1 fruit fly cellular context compared by ENCODE assay signal in genomic region chr2L:16325515-16326257, dm6.
TF ChIP-seq lines count a peak whose summit lies in the region.

TSS of gene cact (minus strand) at chr2L:16326207.

TF ChIP-seq in whole organism, embryonic, 481 proteins besides CTCF, POLR2A, EP300 and RAD21 (continued from another document and continues in another):
- TF ChIP-seq HLHmδ (GFP tag; optimal IDR thresholded peaks at IDR 0.05; lab: Kevin White, UChicago) (peak; percentile 72), so (GFP tag; IDR thresholded peaks at IDR 0.05; lab: Robert Waterston, UW) (peak; percentile 92), CG12219 (GFP tag; optimal IDR thresholded peaks at IDR 0.05; lab: Kevin White, UChicago) (peak; percentile 75), ken (GFP tag; IDR thresholded peaks at IDR 0.05; lab: Robert Waterston, UW) (peak; percentile 88), CG9215 (GFP tag; IDR thresholded peaks at IDR 0.05; lab: Robert Waterston, UW) (peak; percentile 85), B-H2 (GFP tag; optimal IDR thresholded peaks at IDR 0.05; lab: Kevin White, UChicago) (peak; percentile 89), E2f1 (GFP tag; IDR thresholded peaks at IDR 0.05; lab: Robert Waterston, UW) (peak; percentile 89), ATbp (GFP tag; optimal IDR thresholded peaks at IDR 0.05; lab: Kevin White, UChicago) (peak; percentile 70), CG12155 (GFP tag; optimal IDR thresholded peaks at IDR 0.05; lab: Kevin White, UChicago) (peak; percentile 95), caup (GFP tag; optimal IDR thresholded peaks at IDR 0.05; lab: Kevin White, UChicago; ENCODE audit: severe bottlenecking) (peak; percentile 89), crol (GFP tag; IDR thresholded peaks at IDR 0.05; lab: Robert Waterston, UW) (no peak; the same call in none of the 2 replicates), vfl (GFP tag; optimal IDR thresholded peaks at IDR 0.05; lab: Kevin White, UChicago) (peak; percentile 93), CG18011 (GFP tag; optimal IDR thresholded peaks at IDR 0.05; lab: Kevin White, UChicago) (peak; percentile 85), Dll (GFP tag; IDR thresholded peaks at IDR 0.05; lab: Robert Waterston, UW; ENCODE audit: partially characterized antibody) (peak; percentile 66), cas (GFP tag; IDR thresholded peaks at IDR 0.05; lab: Robert Waterston, UW) (peak; percentile 45; the same call in 1 of the 2 replicates), CG4424 (GFP tag; optimal IDR thresholded peaks at IDR 0.05; lab: Kevin White, UChicago) (peak; percentile 92), CG6765 (GFP tag; optimal IDR thresholded peaks at IDR 0.05; lab: Kevin White, UChicago) (peak; percentile 63), Lim3 (GFP tag; IDR thresholded peaks at IDR 0.05; lab: Robert Waterston, UW) (0 out of 2 replicates have a peak, but pooled peaks have one; percentile 55), kni (GFP tag; optimal IDR thresholded peaks at IDR 0.05; lab: Kevin White, UChicago) (peak; percentile 45), CG7745 (tag; optimal IDR thresholded peaks at IDR 0.05; lab: Kevin White, UChicago) (peak; percentile 15), Pdp1 (GFP tag; optimal IDR thresholded peaks at IDR 0.05; lab: Kevin White, UChicago) (peak; percentile 92 to 94), CG12071 (GFP tag; optimal IDR thresholded peaks at IDR 0.05; lab: Kevin White, UChicago) (peak; percentile 68), CG8478 (optimal IDR thresholded peaks at IDR 0.05; lab: Kevin White, UChicago) (no peak), CG15514 (GFP tag; optimal IDR thresholded peaks at IDR 0.05; lab: Kevin White, UChicago) (peak; percentile 93), Hand (GFP tag; optimal IDR thresholded peaks at IDR 0.05; lab: Kevin White, UChicago) (peak; percentile 64), CG15011 (GFP tag; optimal IDR thresholded peaks at IDR 0.05; lab: Kevin White, UChicago) (peak; percentile 85), CG1233 (GFP tag; optimal IDR thresholded peaks at IDR 0.05; lab: Kevin White, UChicago) (peak; percentile 77), ash1 (GFP tag; optimal IDR thresholded peaks at IDR 0.05; lab: Kevin White, UChicago) (no peak), Hr39 (optimal IDR thresholded peaks at IDR 0.05; lab: Kevin White, UChicago) (no peak), ham (GFP tag; IDR thresholded peaks at IDR 0.05; lab: Robert Waterston, UW) (peak; percentile 65; the same call in 1 of the 2 replicates), Dip3 (GFP tag; optimal IDR thresholded peaks at IDR 0.05; lab: Kevin White, UChicago) (peak; percentile 94), CG7786 (GFP tag; optimal IDR thresholded peaks at IDR 0.05; lab: Kevin White, UChicago) (peak; percentile 95), CG4282 (GFP tag; optimal IDR thresholded peaks at IDR 0.05; lab: Kevin White, UChicago) (peak; percentile 79), CG18619 (GFP tag; optimal IDR thresholded peaks at IDR 0.05; lab: Kevin White, UChicago) (peak; percentile 90), HLH3B (GFP tag; IDR thresholded peaks at IDR 0.05; lab: Robert Waterston, UW) (peak; percentile 89), CG7987 (GFP tag; optimal IDR thresholded peaks at IDR 0.05; lab: Kevin White, UChicago) (peak; percentile 62), lilli (GFP tag; optimal IDR thresholded peaks at IDR 0.05; lab: Kevin White, UChicago) (peak; percentile 97), CG10431 (GFP tag; optimal IDR thresholded peaks at IDR 0.05; lab: Kevin White, UChicago) (peak; percentile 61), CG13424 (tag; optimal IDR thresholded peaks at IDR 0.05; lab: Kevin White, UChicago) (peak; percentile 92), CG18262 (tag; optimal IDR thresholded peaks at IDR 0.05; lab: Kevin White, UChicago) (peak; percentile 94), CG17361 (GFP tag; IDR thresholded peaks at IDR 0.05; lab: Robert Waterston, UW) (peak; percentile 93), Ssrp (tag; optimal IDR thresholded peaks at IDR 0.05; lab: Kevin White, UChicago) (peak; percentile 91), her (GFP tag; optimal IDR thresholded peaks at IDR 0.05; lab: Kevin White, UChicago) (peak; percentile 90), ro (GFP tag; IDR thresholded peaks at IDR 0.05; lab: Robert Waterston, UW) (peak; percentile 80), dimm (GFP tag; IDR thresholded peaks at IDR 0.05; lab: Robert Waterston, UW) (no peak), unc-4 (GFP tag; IDR thresholded peaks at IDR 0.05; lab: Robert Waterston, UW; ENCODE audit: partially characterized antibody) (peak; percentile 63), cg (GFP tag; optimal IDR thresholded peaks at IDR 0.05; lab: Kevin White, UChicago) (peak; percentile 84), CG3995 (GFP tag; optimal IDR thresholded peaks at IDR 0.05; lab: Kevin White, UChicago) (peak; percentile 56), gce (GFP tag; IDR thresholded peaks at IDR 0.05; lab: Robert Waterston, UW) (no peak), wek (GFP tag; optimal IDR thresholded peaks at IDR 0.05; lab: Kevin White, UChicago) (peak; percentile 64), CG7963 (GFP tag; IDR thresholded peaks at IDR 0.05; lab: Robert Waterston, UW; ENCODE audit: partially characterized antibody) (no peak), CG3065 (GFP tag; optimal IDR thresholded peaks at IDR 0.05; lab: Kevin White, UChicago) (peak; percentile 83), abd-A (tag; optimal IDR thresholded peaks at IDR 0.05; lab: Kevin White, UChicago) (peak; percentile 94), Sin3A (optimal IDR thresholded peaks at IDR 0.05; lab: Kevin White, UChicago) (peak; percentile 45), bigmax (GFP tag; optimal IDR thresholded peaks at IDR 0.05; lab: Kevin White, UChicago) (peak; percentile 4), gcm (GFP tag; optimal IDR thresholded peaks at IDR 0.05; lab: Kevin White, UChicago) (peak; percentile 89), hkb (optimal IDR thresholded peaks at IDR 0.05; lab: Kevin White, UChicago) (no peak), hkb (GFP tag; IDR thresholded peaks at IDR 0.05; lab: Robert Waterston, UW) (peak; percentile 92), CG34376 (GFP tag; optimal IDR thresholded peaks at IDR 0.05; lab: Kevin White, UChicago) (peak; percentile 84), pnt (GFP tag; optimal IDR thresholded peaks at IDR 0.05; lab: Kevin White, UChicago) (peak; percentile 93), wdn (GFP tag; IDR thresholded peaks at IDR 0.05; lab: Robert Waterston, UW) (peak; percentile 73), Vsx1 (GFP tag; optimal IDR thresholded peaks at IDR 0.05; lab: Kevin White, UChicago) (peak; percentile 79), cad (GFP tag; optimal IDR thresholded peaks at IDR 0.05; lab: Kevin White, UChicago) (no peak), CG9797 (GFP tag; optimal IDR thresholded peaks at IDR 0.05; lab: Kevin White, UChicago) (peak; percentile 67), CG17328 (GFP tag; IDR thresholded peaks at IDR 0.05; lab: Robert Waterston, UW) (peak; percentile 91), HHEX (GFP tag; optimal IDR thresholded peaks at IDR 0.05; lab: Kevin White, UChicago) (peak; percentile 89), dmrt99B (tag; optimal IDR thresholded peaks at IDR 0.05; lab: Kevin White, UChicago) (peak; percentile 87), ERR (GFP tag; optimal IDR thresholded peaks at IDR 0.05; lab: Kevin White, UChicago) (peak; percentile 90), CG7357 (GFP tag; IDR thresholded peaks at IDR 0.05; lab: Robert Waterston, UW) (peak; percentile 88), Antp (GFP tag; optimal IDR thresholded peaks at IDR 0.05; lab: Kevin White, UChicago) (peak; percentile 95), gsb (GFP tag; IDR thresholded peaks at IDR 0.05; lab: Robert Waterston, UW) (peak; percentile 53; the same call in 1 of the 2 replicates), CG32767 (GFP tag; IDR thresholded peaks at IDR 0.05; lab: Robert Waterston, UW) (peak; percentile 87), NFAT (GFP tag; IDR thresholded peaks at IDR 0.05; lab: Robert Waterston, UW) (peak; percentile 87), Lpt (GFP tag; optimal IDR thresholded peaks at IDR 0.05; lab: Kevin White, UChicago) (no peak), Bgb (GFP tag; IDR thresholded peaks at IDR 0.05; lab: Robert Waterston, UW; ENCODE audit: partially characterized antibody) (peak; percentile 36; the same call in 1 of the 2 replicates), Rx (GFP tag; IDR thresholded peaks at IDR 0.05; lab: Robert Waterston, UW) (peak; percentile 85), CG17385 (GFP tag; optimal IDR thresholded peaks at IDR 0.05; lab: Kevin White, UChicago) (peak; percentile 78), ap (GFP tag; IDR thresholded peaks at IDR 0.05; lab: Robert Waterston, UW) (peak; percentile 90), Meics (GFP tag; optimal IDR thresholded peaks at IDR 0.05; lab: Kevin White, UChicago) (peak; percentile 92), klu (GFP tag; IDR thresholded peaks at IDR 0.05; lab: Robert Waterston, UW) (peak; percentile 86), CG8359 (GFP tag; optimal IDR thresholded peaks at IDR 0.05; lab: Kevin White, UChicago; ENCODE audit: borderline replicate concordance) (peak; percentile 60), fu2 (GFP tag; optimal IDR thresholded peaks at IDR 0.05; lab: Kevin White, UChicago) (peak; percentile 94), nmo (GFP tag; optimal IDR thresholded peaks at IDR 0.05; lab: Kevin White, UChicago) (peak; percentile 94), gem (tag; optimal IDR thresholded peaks at IDR 0.05; lab: Kevin White, UChicago) (peak; percentile 97), Eip74EF (GFP tag; optimal IDR thresholded peaks at IDR 0.05; lab: Kevin White, UChicago) (peak in 1 of 2 experiments; percentile 80), Ravus (GFP tag; IDR thresholded peaks at IDR 0.05; lab: Robert Waterston, UW) (peak; percentile 75), CG11085 (GFP tag; IDR thresholded peaks at IDR 0.05; lab: Robert Waterston, UW) (peak; percentile 71), luna (GFP tag; optimal IDR thresholded peaks at IDR 0.05; lab: Kevin White, UChicago) (peak; percentile 68), pros (GFP tag; optimal IDR thresholded peaks at IDR 0.05; lab: Kevin White, UChicago) (peak; percentile 8), CG5245 (GFP tag; optimal IDR thresholded peaks at IDR 0.05; lab: Kevin White, UChicago) (peak; percentile 82), bsh (GFP tag; optimal IDR thresholded peaks at IDR 0.05; lab: Kevin White, UChicago) (peak; percentile 41 to 94), zen (tag; optimal IDR thresholded peaks at IDR 0.05; lab: Kevin White, UChicago) (peak; percentile 94), salm (tag; optimal IDR thresholded peaks at IDR 0.05; lab: Kevin White, UChicago) (peak; percentile 86), B-H1 (GFP tag; IDR thresholded peaks at IDR 0.05; lab: Robert Waterston, UW) (peak; percentile 80), crp (GFP tag; optimal IDR thresholded peaks at IDR 0.05; lab: Kevin White, UChicago) (peak; percentile 18 to 72), oc (tag; optimal IDR thresholded peaks at IDR 0.05; lab: Kevin White, UChicago) (peak; percentile 91), CG18599 (GFP tag; optimal IDR thresholded peaks at IDR 0.05; lab: Kevin White, UChicago) (peak; percentile 94), tgo (GFP tag; IDR thresholded peaks at IDR 0.05; lab: Robert Waterston, UW) (peak; percentile 90), tap (tag; optimal IDR thresholded peaks at IDR 0.05; lab: Kevin White, UChicago) (peak; percentile 71), Asciz (GFP tag; optimal IDR thresholded peaks at IDR 0.05; lab: Kevin White, UChicago) (peak; percentile 84), Gug (GFP tag; IDR thresholded peaks at IDR 0.05; lab: Robert Waterston, UW) (peak; percentile 87), amos (GFP tag; IDR thresholded peaks at IDR 0.05; lab: Robert Waterston, UW; ENCODE audit: partially characterized antibody) (0 out of 2 replicates have a peak, but pooled peaks have one; percentile 30), CG10959 (GFP tag; IDR thresholded peaks at IDR 0.05; lab: Robert Waterston, UW) (peak; percentile 83), da (GFP tag; optimal IDR thresholded peaks at IDR 0.05; lab: Kevin White, UChicago) (peak; percentile 81), CG4404 (GFP tag; IDR thresholded peaks at IDR 0.05; lab: Robert Waterston, UW) (peak; percentile 80), CG10654 (GFP tag; optimal IDR thresholded peaks at IDR 0.05; lab: Kevin White, UChicago) (peak; percentile 86), CG4617 (GFP tag; optimal IDR thresholded peaks at IDR 0.05; lab: Kevin White, UChicago; ENCODE audit: borderline replicate concordance) (peak; percentile 41), CG3838 (GFP tag; optimal IDR thresholded peaks at IDR 0.05; lab: Kevin White, UChicago) (peak; percentile 83), CG43689 (GFP tag; IDR thresholded peaks at IDR 0.05; lab: Robert Waterston, UW) (no peak; the same call in none of the 2 replicates), Bteb2 (GFP tag; optimal IDR thresholded peaks at IDR 0.05; lab: Kevin White, UChicago) (peak; percentile 96), CG15696 (tag; optimal IDR thresholded peaks at IDR 0.05; lab: Kevin White, UChicago) (peak; percentile 88), Mes4 (GFP tag; optimal IDR thresholded peaks at IDR 0.05; lab: Kevin White, UChicago) (peak; percentile 89), bab2 (GFP tag; optimal IDR thresholded peaks at IDR 0.05; lab: Kevin White, UChicago) (peak; percentile 94), Neu2 (GFP tag; optimal IDR thresholded peaks at IDR 0.05; lab: Kevin White, UChicago; ENCODE audit: borderline replicate concordance) (peak; percentile 60), lola (GFP tag; optimal IDR thresholded peaks at IDR 0.05; lab: Kevin White, UChicago) (peak in 1 of 3 experiments; percentile 90), jing (GFP tag; optimal IDR thresholded peaks at IDR 0.05; lab: Kevin White, UChicago) (peak; percentile 75), z (GFP tag; IDR thresholded peaks at IDR 0.05; lab: Robert Waterston, UW) (0 out of 3 replicates have a peak, but pooled peaks have one; percentile 14), Hmr (GFP tag; optimal IDR thresholded peaks at IDR 0.05; lab: Kevin White, UChicago) (peak; percentile 93), sens (GFP tag; lab: Kevin White, UChicago) (peak; percentile 99), CG31365 (tag; optimal IDR thresholded peaks at IDR 0.05; lab: Kevin White, UChicago) (peak; percentile 16), CG9437 (GFP tag; optimal IDR thresholded peaks at IDR 0.05; lab: Kevin White, UChicago) (peak; percentile 79), sr (GFP tag; IDR thresholded peaks at IDR 0.05; lab: Robert Waterston, UW) (peak; percentile 25; the same call in 1 of the 3 replicates), CG4854 (GFP tag; optimal IDR thresholded peaks at IDR 0.05; lab: Kevin White, UChicago) (peak; percentile 85), CG14014 (GFP tag; IDR thresholded peaks at IDR 0.05; lab: Robert Waterston, UW) (peak; percentile 85), Jarid2 (GFP tag; optimal IDR thresholded peaks at IDR 0.05; lab: Kevin White, UChicago) (peak; percentile 82), Tbp (GFP tag; optimal IDR thresholded peaks at IDR 0.05; lab: Kevin White, UChicago) (no peak), h (optimal IDR thresholded peaks at IDR 0.05; lab: Kevin White, UChicago) (no peak), bcd (GFP tag; optimal IDR thresholded peaks at IDR 0.05; lab: Kevin White, UChicago) (peak; percentile 92), CG33213 (GFP tag; optimal IDR thresholded peaks at IDR 0.05; lab: Kevin White, UChicago) (peak; percentile 93)
